Fruit fly (Drosophila melanogaster): ENCODE measurements around the gene CG31365.
A peak's percentile ranks its signal among the peaks of the same experiment; 100 is the strongest.

CG31365 gene

DNA sequence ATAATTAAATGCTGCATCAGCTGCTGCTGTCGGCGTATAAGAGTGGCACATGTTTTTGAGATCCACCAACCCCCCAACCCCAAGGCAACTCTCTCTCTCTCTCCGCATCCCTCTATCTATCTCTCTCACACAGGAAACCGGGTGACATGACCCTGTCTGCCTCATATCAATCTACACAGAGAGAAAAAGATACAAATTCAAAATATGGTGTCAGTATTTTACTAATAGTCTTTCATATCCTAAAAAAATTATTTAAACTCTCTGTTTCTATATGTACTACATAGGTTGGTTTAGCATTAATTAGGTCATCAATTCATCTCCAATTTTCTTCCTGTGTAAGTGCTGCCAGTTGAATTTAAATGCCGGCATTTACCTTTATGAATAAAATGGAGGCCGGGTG, 49.2 kb upstream of the CG31365 start (continued):
- peak; percentile 90 for TF ChIP-seq CG9139 (GFP tag; optimal IDR thresholded peaks at IDR 0.05)
- peak; percentile 97 for TF ChIP-seq CG8632 (GFP tag; optimal IDR thresholded peaks at IDR 0.05)
- peak; percentile 97 for TF ChIP-seq pdm3 (GFP tag; optimal IDR thresholded peaks at IDR 0.05)
- TF ChIP-seq acj6 (GFP tag; optimal IDR thresholded peaks at IDR 0.05), result peak; percentile 97
- TF ChIP-seq CG11902 (GFP tag; optimal IDR thresholded peaks at IDR 0.05), result peak; percentile 88
- peak; percentile 93 for TF ChIP-seq CG15336 (GFP tag; IDR thresholded peaks at IDR 0.05)
- TF ChIP-seq CG7368 (GFP tag; optimal IDR thresholded peaks at IDR 0.05), result peak; percentile 95
- TF ChIP-seq CG1621 (tag; optimal IDR thresholded peaks at IDR 0.05), result peak; percentile 94
- TF ChIP-seq dac (GFP tag; optimal IDR thresholded peaks at IDR 0.05), result peak; percentile 67
- TF ChIP-seq salr (GFP tag; optimal IDR thresholded peaks at IDR 0.05), result peak; percentile 87 to 89
- peak; percentile 97 for TF ChIP-seq Eip75B (GFP tag; optimal IDR thresholded peaks at IDR 0.05)
- peak; percentile 96 for TF ChIP-seq achi (GFP tag; optimal IDR thresholded peaks at IDR 0.05)
- TF ChIP-seq CG34406 (GFP tag; optimal IDR thresholded peaks at IDR 0.05), result peak; percentile 97
- peak; percentile 16 for TF ChIP-seq Hr38 (GFP tag; optimal IDR thresholded peaks at IDR 0.05)
- TF ChIP-seq Ets21C (GFP tag; optimal IDR thresholded peaks at IDR 0.05), result peak; percentile 95
- no peak for TF ChIP-seq fkh (GFP tag; optimal IDR thresholded peaks at IDR 0.05)
- peak; percentile 54 for TF ChIP-seq CG6276 (GFP tag; optimal IDR thresholded peaks at IDR 0.05)

- TF ChIP-seq CG11762 (GFP tag; optimal IDR thresholded peaks at IDR 0.05; ENCODE audit: insufficient read depth) (peak; percentile 33), fd59A (GFP tag; optimal IDR thresholded peaks at IDR 0.05) (peak; percentile 61), CG9139 (GFP tag; optimal IDR thresholded peaks at IDR 0.05) (no peak), esn (GFP tag; optimal IDR thresholded peaks at IDR 0.05) (peak; percentile 84), CG6163 (GFP tag; IDR thresholded peaks at IDR 0.05) (peak; percentile 80), Eip78C (GFP tag) (peak; percentile 96), CG4318 (GFP tag; optimal IDR thresholded peaks at IDR 0.05) (peak; percentile 55), Eip93F (GFP tag; optimal IDR thresholded peaks at IDR 0.05) (no peak), CG1621 (tag; optimal IDR thresholded peaks at IDR 0.05) (peak; percentile 45), CG6808 (GFP tag; optimal IDR thresholded peaks at IDR 0.05) (no peak), salr (GFP tag; optimal IDR thresholded peaks at IDR 0.05) (peak; percentile 49 to 60), Sox15 (GFP tag; optimal IDR thresholded peaks at IDR 0.05) (peak; percentile 67), dac (GFP tag; optimal IDR thresholded peaks at IDR 0.05) (no peak), CG8119 (GFP tag; IDR thresholded peaks at IDR 0.05) (peak; percentile 77), fd85E (GFP tag; optimal IDR thresholded peaks at IDR 0.05) (no peak), net (GFP tag; optimal IDR thresholded peaks at IDR 0.05) (peak; percentile 49), Ets96B (tag; optimal IDR thresholded peaks at IDR 0.05) (peak; percentile 79), spab (GFP tag; optimal IDR thresholded peaks at IDR 0.05) (peak; percentile 53), CG11902 (GFP tag; optimal IDR thresholded peaks at IDR 0.05) (peak; percentile 60), svp (GFP tag) (peak; percentile 86), achi (GFP tag; optimal IDR thresholded peaks at IDR 0.05) (peak; percentile 75), Hr39 (GFP tag; optimal IDR thresholded peaks at IDR 0.05) (peak; percentile 78), CG3919 (GFP tag; optimal IDR thresholded peaks at IDR 0.05) (peak; percentile 33), lz (GFP tag; optimal IDR thresholded peaks at IDR 0.05) (peak; percentile 60), CG16779 (tag; optimal IDR thresholded peaks at IDR 0.05) (no peak), Smox (GFP tag; optimal IDR thresholded peaks at IDR 0.05) (peak; percentile 81), Lpt (GFP tag; optimal IDR thresholded peaks at IDR 0.05) (no peak), Hr4 (GFP tag; optimal IDR thresholded peaks at IDR 0.05) (peak; percentile 83), CG11294 (GFP tag; IDR thresholded peaks at IDR 0.05) (no peak), CG31627 (GFP tag; optimal IDR thresholded peaks at IDR 0.05) (peak; percentile 77), CG10669 (GFP tag; optimal IDR thresholded peaks at IDR 0.05) (peak; percentile 37), CG8632 (GFP tag; optimal IDR thresholded peaks at IDR 0.05) (peak; percentile 59), Sox102F (GFP tag; optimal IDR thresholded peaks at IDR 0.05) (peak; percentile 76), vri (GFP tag; optimal IDR thresholded peaks at IDR 0.05) (peak; percentile 72), CG8319 (GFP tag; optimal IDR thresholded peaks at IDR 0.05) (no peak), Eip75B (GFP tag; optimal IDR thresholded peaks at IDR 0.05) (no peak), CG7368 (GFP tag; optimal IDR thresholded peaks at IDR 0.05) (no peak), topi (GFP tag; optimal IDR thresholded peaks at IDR 0.05) (peak; percentile 63), CG3032 (tag; optimal IDR thresholded peaks at IDR 0.05) (peak; percentile 52), OdsH (GFP tag; optimal IDR thresholded peaks at IDR 0.05) (peak; percentile 81), cyc (GFP tag; optimal IDR thresholded peaks at IDR 0.05) (peak; percentile 78), dsx (GFP tag; optimal IDR thresholded peaks at IDR 0.05; ENCODE audit: poor library complexity, severe bottlenecking) (peak; percentile 62)
These were observed 48.5 kb upstream of the CG31365 start for dm6 chr3R:23174739-23175138.
